Worm (Caenorhabditis elegans) whole organism, early embryonic: ENCODE results near the gene cyp-14A3.

ENCODE experiments used
- ama-1 ChIP-seq: fragments of 150-350 bp; optimal IDR thresholded peaks from 2 replicates; lab custom pipeline; 2014
- ets-7 ChIP-seq: sonication (generic microtip); optimal IDR thresholded peaks from 2 replicates; lab custom pipeline; 2016; ENCODE audit warnings: missing genotype, missing genetic modification characterization, missing compliant biosample characterization

DNA sequence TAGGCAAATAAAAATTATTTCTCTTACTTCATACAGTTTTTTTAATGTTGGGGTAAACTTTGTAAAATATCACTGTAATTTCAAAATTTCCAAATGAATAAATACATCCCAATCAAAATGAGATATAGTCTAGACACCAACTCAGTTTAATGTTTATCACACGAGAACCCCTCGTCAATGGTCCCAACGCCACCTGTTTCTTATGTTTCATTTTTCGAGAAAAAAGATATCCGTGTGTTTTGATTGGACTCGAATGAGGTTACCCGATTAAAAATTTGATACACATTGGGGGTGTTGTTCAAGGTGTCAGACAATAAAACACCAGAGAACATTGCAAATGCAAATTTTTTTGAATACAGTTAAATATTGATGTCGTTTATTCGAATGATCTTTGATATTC is 43.5 kb upstream of the cyp-14A3 start:
- TF ChIP-seq ama-1 (lab: Kevin White, UChicago): no peak
- TF ChIP-seq ets-7: no peak
